Fruit fly (Drosophila melanogaster) whole organism, embryonic: ENCODE data around the gene CG17027.

Experiments used
- ATbp ChIP-seq: fragments of 200-800 bp; sonication (Bioruptor generic); optimal IDR thresholded peaks from 2 replicates; lab custom pipeline; 2017; ENCODE audit warnings: missing biosample characterization, mild to moderate bottlenecking, missing genetic modification characterization, missing genetic modification reagents
- B-H2 ChIP-seq: fragments of 200-800 bp; sonication (Bioruptor generic); optimal IDR thresholded peaks from 2 replicates; lab custom pipeline; 2018; ENCODE audit warnings: missing biosample characterization, mild to moderate bottlenecking, missing genetic modification characterization
- CG1024 ChIP-seq: fragments of 200-800 bp; sonication (Bioruptor generic); IDR thresholded peaks from 2 replicates; pipeline ENCODE4 v1.3.6; 2022; ENCODE audit warnings: missing biosample characterization, missing genetic modification characterization
- CG10267 ChIP-seq: fragments of 200-800 bp; sonication (Bioruptor generic); optimal IDR thresholded peaks from 2 replicates; lab custom pipeline; 2018; ENCODE audit warnings: missing biosample characterization, mild to moderate bottlenecking, missing genetic modification characterization, moderate library complexity
- CG10366 ChIP-seq: fragments of 200-800 bp; sonication (Bioruptor generic); IDR thresholded peaks from 2 replicates; pipeline ENCODE4 v1.3.6; 2022; ENCODE audit warnings: missing biosample characterization, missing genetic modification characterization
- CG11696 ChIP-seq: fragments of 200-800 bp; sonication (Bioruptor generic); IDR thresholded peaks from 2 replicates; pipeline ENCODE4 v1.3.6; 2022; ENCODE audit warnings: missing biosample characterization, missing genetic modification characterization
- CG11723 ChIP-seq: fragments of 200-800 bp; sonication (Bioruptor generic); optimal IDR thresholded peaks from 2 replicates; lab custom pipeline; 2017; ENCODE audit warnings: missing biosample characterization, mild to moderate bottlenecking, missing genetic modification characterization
- CG12104 ChIP-seq: fragments of 200-800 bp; sonication (Bioruptor generic); optimal IDR thresholded peaks from 3 replicates; lab custom pipeline; 2016; ENCODE audit warnings: missing biosample characterization, missing genetic modification characterization
- CG12769 ChIP-seq: fragments of 200-800 bp; sonication (Bioruptor generic); optimal IDR thresholded peaks from 2 replicates; lab custom pipeline; 2019; ENCODE audit warnings: missing biosample characterization, mild to moderate bottlenecking, missing genetic modification characterization, moderate library complexity
- CG13624 ChIP-seq: fragments of 200-800 bp; sonication (Bioruptor generic); optimal IDR thresholded peaks from 2 replicates; lab custom pipeline; 2016; ENCODE audit warnings: missing biosample characterization, missing genetic modification characterization
- CG13775 ChIP-seq: fragments of 200-800 bp; sonication (Bioruptor generic); optimal IDR thresholded peaks from 3 replicates; lab custom pipeline; 2017; ENCODE audit warnings: missing biosample characterization, mild to moderate bottlenecking, missing genetic modification characterization
- CG14667 ChIP-seq: fragments of 200-800 bp; sonication (Bioruptor generic); IDR thresholded peaks from 2 replicates; pipeline ENCODE4 v1.3.6; 2022; ENCODE audit warnings: missing biosample characterization, missing genetic modification characterization
- CG1602 ChIP-seq: fragments of 200-800 bp; sonication (Bioruptor generic); optimal IDR thresholded peaks from 3 replicates; lab custom pipeline; 2016; ENCODE audit warnings: missing biosample characterization, missing genetic modification characterization
- CG16863 ChIP-seq: fragments of 200-800 bp; sonication (Bioruptor generic); optimal IDR thresholded peaks from 3 replicates; lab custom pipeline; 2016; ENCODE audit warnings: missing biosample characterization, missing genetic modification characterization
- CG42726 ChIP-seq: fragments of 200-800 bp; sonication (Bioruptor generic); IDR thresholded peaks from 2 replicates; pipeline ENCODE4 v1.3.6; 2022; ENCODE audit warnings: missing biosample characterization, missing genetic modification characterization; ENCODE audit not compliant: partially characterized antibody
- CG43689 ChIP-seq: fragments of 200-800 bp; sonication (Bioruptor generic); IDR thresholded peaks from 2 replicates; pipeline ENCODE4 v1.3.6; 2022; ENCODE audit warnings: missing biosample characterization, missing genetic modification characterization
- CG4617 ChIP-seq: fragments of 200-800 bp; sonication (Bioruptor generic); optimal IDR thresholded peaks from 3 replicates; lab custom pipeline; 2016; ENCODE audit warnings: missing biosample characterization, missing genetic modification characterization, borderline replicate concordance
- CG4707 ChIP-seq: fragments of 200-800 bp; sonication (Bioruptor generic); optimal IDR thresholded peaks from 2 replicates; lab custom pipeline; 2018; ENCODE audit warnings: missing biosample characterization, mild to moderate bottlenecking, missing genetic modification characterization, moderate library complexity
- CG5953 ChIP-seq: fragments of 200-800 bp; sonication (Bioruptor generic); IDR thresholded peaks from 2 replicates; pipeline ENCODE4 v1.3.6; 2022; ENCODE audit warnings: missing biosample characterization, missing genetic modification characterization
- CG8924 ChIP-seq: fragments of 200-800 bp; optimal IDR thresholded peaks from 3 replicates; lab custom pipeline; 2019; ENCODE audit warnings: missing biosample characterization, mild to moderate bottlenecking, missing genetic modification characterization, moderate library complexity
- CG9797 ChIP-seq: fragments of 200-800 bp; sonication (Bioruptor generic); optimal IDR thresholded peaks from 3 replicates; lab custom pipeline; 2018; ENCODE audit warnings: missing biosample characterization, mild to moderate bottlenecking, missing genetic modification characterization
- CG9817 ChIP-seq: fragments of 200-800 bp; sonication (Bioruptor generic); optimal IDR thresholded peaks from 2 replicates; lab custom pipeline; 2018; ENCODE audit warnings: missing biosample characterization, mild to moderate bottlenecking, missing genetic modification characterization, moderate library complexity
- H15 ChIP-seq: fragments of 200-800 bp; sonication (Bioruptor generic); IDR thresholded peaks from 3 replicates; pipeline ENCODE4 v1.3.6; 2022; ENCODE audit warnings: missing biosample characterization, missing genetic modification characterization
- HLHmδ ChIP-seq: fragments of 200-800 bp; sonication (Bioruptor generic); optimal IDR thresholded peaks from 2 replicates; lab custom pipeline; 2018; ENCODE audit warnings: missing biosample characterization, mild to moderate bottlenecking, missing genetic modification characterization, moderate library complexity
- Hr39 ChIP-seq: fragments of >200 bp; optimal IDR thresholded peaks from 2 replicates; lab custom pipeline; 2017
- Hr78 ChIP-seq, 2 experiments: fragments of 200-800 bp in 1 of 2; fragments of >200 bp in 1 of 2; sonication (Bioruptor generic) in 1 of 2; optimal IDR thresholded peaks; 2 replicates each; lab custom pipeline; 2017 to 2019; ENCODE audit warnings: missing biosample characterization in 2 of 2, missing genetic modification characterization in 2 of 2, mild to moderate bottlenecking in 1 of 2, moderate library complexity in 1 of 2
- Hsf ChIP-seq: fragments of 200-800 bp; sonication (Bioruptor generic); optimal IDR thresholded peaks from 3 replicates; lab custom pipeline; 2016; ENCODE audit warnings: missing biosample characterization, missing genetic modification characterization
- NFAT ChIP-seq: fragments of 200-800 bp; sonication (Bioruptor generic); IDR thresholded peaks from 2 replicates; pipeline ENCODE4 v1.3.6; 2022; ENCODE audit warnings: missing biosample characterization, missing genetic modification characterization
- Nf-YB ChIP-seq: fragments of 200-800 bp; sonication (Bioruptor generic); optimal IDR thresholded peaks from 3 replicates; lab custom pipeline; 2019; ENCODE audit warnings: missing biosample characterization, mild to moderate bottlenecking, missing genetic modification characterization, moderate library complexity
- Side ChIP-seq: fragments of 200-800 bp; sonication (Bioruptor generic); optimal IDR thresholded peaks from 2 replicates; lab custom pipeline; 2016; ENCODE audit warnings: missing biosample characterization, missing genetic modification characterization
- Trl ChIP-seq, 3 experiments: fragments of >200 bp in 2 of 3; fragments of 200-800 bp in 1 of 3; sonication (Bioruptor generic) in 1 of 3; optimal IDR thresholded peaks; 2 replicates in 1 of 3; 3 replicates in 2 of 3; lab custom pipeline; 2016 to 2017; ENCODE audit warnings: missing biosample characterization in 1 of 3, missing genetic modification characterization in 1 of 3
- ap ChIP-seq: fragments of 200-800 bp; sonication (Bioruptor generic); IDR thresholded peaks from 2 replicates; pipeline ENCODE4 v1.3.6; 2022; ENCODE audit warnings: missing biosample characterization, missing genetic modification characterization
- ase ChIP-seq: fragments of 200-800 bp; sonication (Bioruptor generic); IDR thresholded peaks from 3 replicates; pipeline ENCODE4 v1.3.6; 2022; ENCODE audit warnings: missing biosample characterization, missing genetic modification characterization
- ash1 ChIP-seq: fragments of 200-800 bp; sonication (Bioruptor generic); optimal IDR thresholded peaks from 2 replicates; lab custom pipeline; 2018; ENCODE audit warnings: missing biosample characterization, mild to moderate bottlenecking, missing genetic modification characterization
- ato ChIP-seq: fragments of 200-800 bp; sonication (Bioruptor generic); IDR thresholded peaks from 2 replicates; pipeline ENCODE4 v1.3.6; 2022; ENCODE audit warnings: missing biosample characterization, missing genetic modification characterization; ENCODE audit not compliant: partially characterized antibody
- az2 ChIP-seq: fragments of 200-800 bp; sonication (Bioruptor generic); optimal IDR thresholded peaks from 3 replicates; lab custom pipeline; 2016; ENCODE audit warnings: missing biosample characterization, missing genetic modification characterization
- ci ChIP-seq: fragments of 200-800 bp; sonication (Bioruptor generic); IDR thresholded peaks from 3 replicates; pipeline ENCODE4 v1.3.6; 2022; ENCODE audit warnings: missing biosample characterization, missing genetic modification characterization
- dati ChIP-seq: fragments of 200-800 bp; sonication (Bioruptor generic); IDR thresholded peaks from 2 replicates; pipeline ENCODE4 v1.3.6; 2022; ENCODE audit warnings: missing biosample characterization, missing genetic modification characterization
- ftz-f1 ChIP-seq: fragments of 200-800 bp; sonication (Bioruptor generic); optimal IDR thresholded peaks from 2 replicates; lab custom pipeline; 2016; ENCODE audit warnings: missing biosample characterization, missing genetic modification characterization
- fu2 ChIP-seq: fragments of 200-800 bp; sonication (Bioruptor generic); optimal IDR thresholded peaks from 2 replicates; lab custom pipeline; 2016; ENCODE audit warnings: missing biosample characterization, missing genetic modification characterization
- hb ChIP-seq: fragments of 200-800 bp; sonication (Bioruptor generic); IDR thresholded peaks from 3 replicates; pipeline ENCODE4 v1.3.6; 2022; ENCODE audit warnings: missing biosample characterization, missing genetic modification characterization; ENCODE audit not compliant: partially characterized antibody
- lmd ChIP-seq: fragments of 200-800 bp; sonication (Bioruptor generic); IDR thresholded peaks from 2 replicates; pipeline ENCODE4 v1.3.6; 2022; ENCODE audit warnings: missing biosample characterization, missing genetic modification characterization
- ranshi ChIP-seq: fragments of 200-800 bp; sonication (Bioruptor generic); IDR thresholded peaks from 2 replicates; pipeline ENCODE4 v1.3.6; 2022; ENCODE audit warnings: missing biosample characterization, missing genetic modification characterization
- repo ChIP-seq: fragments of 200-800 bp; sonication (Bioruptor generic); optimal IDR thresholded peaks from 2 replicates; lab custom pipeline; 2016; ENCODE audit warnings: missing biosample characterization, missing genetic modification characterization
- rib ChIP-seq: fragments of 200-800 bp; sonication (Bioruptor generic); IDR thresholded peaks from 2 replicates; pipeline ENCODE4 v1.3.6; 2022; ENCODE audit warnings: missing biosample characterization, missing genetic modification characterization
- sd ChIP-seq: fragments of 200-800 bp; sonication (Bioruptor generic); optimal IDR thresholded peaks from 3 replicates; lab custom pipeline; 2018; ENCODE audit warnings: missing biosample characterization, mild to moderate bottlenecking, missing genetic modification characterization, moderate library complexity
- ttk ChIP-seq: fragments of 200-800 bp; sonication (Bioruptor generic); IDR thresholded peaks from 2 replicates; pipeline ENCODE4 v2.1.2; 2022; ENCODE audit warnings: missing biosample characterization, missing genetic modification characterization
- vnd ChIP-seq: fragments of 200-800 bp; sonication (Bioruptor generic); IDR thresholded peaks from 3 replicates; pipeline ENCODE4 v1.3.6; 2022; ENCODE audit warnings: missing biosample characterization, missing genetic modification characterization; ENCODE audit not compliant: partially characterized antibody
- wdn ChIP-seq: fragments of 200-800 bp; sonication (Bioruptor generic); IDR thresholded peaks from 2 replicates; pipeline ENCODE4 v1.3.6; 2022; ENCODE audit warnings: missing biosample characterization, missing genetic modification characterization
- zen2 ChIP-seq: fragments of 200-800 bp; sonication (Bioruptor generic); IDR thresholded peaks from 3 replicates; pipeline ENCODE4 v1.3.6; 2022; ENCODE audit warnings: missing biosample characterization, missing genetic modification characterization; ENCODE audit not compliant: partially characterized antibody

Gene CG17027

dm6 chr3L:16023020-16023648 is 43.2 kb downstream of the CG17027 start, which contains the start of gene Notum (continued):
- no peak for TF ChIP-seq fu2 (GFP tag; lab: Kevin White, UChicago)
- TF ChIP-seq ftz-f1 (GFP tag; lab: Kevin White, UChicago), result no peak
- TF ChIP-seq CG10267 (tag; lab: Kevin White, UChicago), result no peak
- TF ChIP-seq CG9817 (tag; lab: Kevin White, UChicago), result no peak
- TF ChIP-seq CG1602 (GFP tag; lab: Kevin White, UChicago), result no peak
- TF ChIP-seq sd (tag; lab: Kevin White, UChicago), result peak; percentile 0
- TF ChIP-seq H15, result no peak
- TF ChIP-seq CG8924 (tag; lab: Kevin White, UChicago), result no peak
- TF ChIP-seq CG14667 (GFP tag; lab: Robert Waterston, UW), result no peak
- TF ChIP-seq zen2, result no peak
- no peak for TF ChIP-seq ash1
- TF ChIP-seq CG43689, result no peak
- no peak for TF ChIP-seq CG4617 (GFP tag; lab: Kevin White, UChicago)
- no peak for TF ChIP-seq CG13624
- no peak for TF ChIP-seq ase
- peak; percentile 40; the same call in 1 of the 3 replicates for TF ChIP-seq ci (GFP tag; lab: Robert Waterston, UW)
- no peak for TF ChIP-seq CG13775 (GFP tag; lab: Kevin White, UChicago)
- no peak for TF ChIP-seq NFAT (GFP tag; lab: Robert Waterston, UW)
- no peak for TF ChIP-seq dati (GFP tag; lab: Robert Waterston, UW)
- TF ChIP-seq CG11696, result no peak
- no peak for TF ChIP-seq ATbp (GFP tag; lab: Kevin White, UChicago)
- TF ChIP-seq Nf-YB (GFP tag; lab: Kevin White, UChicago), result no peak
- TF ChIP-seq wdn (GFP tag; lab: Robert Waterston, UW), result no peak
- no peak for TF ChIP-seq ap (GFP tag; lab: Robert Waterston, UW)
- TF ChIP-seq lmd (GFP tag; lab: Robert Waterston, UW), result no peak
- 0 out of 2 replicates have a peak, but pooled peaks have one; percentile 15 for TF ChIP-seq ranshi
- TF ChIP-seq CG12769 (tag; lab: Kevin White, UChicago), result no peak
- peak; percentile 38 to 56 for TF ChIP-seq Trl (optimal IDR thresholded peaks at IDR 0.05; lab: Kevin White, UChicago)
- no peak for TF ChIP-seq Trl (GFP tag; optimal IDR thresholded peaks at IDR 0.05; lab: Kevin White, UChicago)
- no peak for TF ChIP-seq Hsf
- no peak for TF ChIP-seq CG10366 (GFP tag; lab: Robert Waterston, UW)
- TF ChIP-seq HLHmδ (GFP tag; lab: Kevin White, UChicago), result peak; percentile 47
- TF ChIP-seq Hr78 (GFP tag; optimal IDR thresholded peaks at IDR 0.05; lab: Kevin White, UChicago), result no peak
- TF ChIP-seq CG9797 (GFP tag; lab: Kevin White, UChicago), result no peak
- peak; percentile 11 for TF ChIP-seq CG16863
- TF ChIP-seq repo (GFP tag; lab: Kevin White, UChicago), result no peak
- TF ChIP-seq Hr39 (lab: Kevin White, UChicago), result no peak
- no peak for TF ChIP-seq vnd (GFP tag; lab: Robert Waterston, UW)
- no peak for TF ChIP-seq CG1024 (GFP tag; lab: Robert Waterston, UW)
- TF ChIP-seq CG5953, result no peak
- TF ChIP-seq rib (GFP tag; lab: Robert Waterston, UW), result peak; percentile 41; the same call in 1 of the 2 replicates
- TF ChIP-seq ttk (GFP tag; lab: Robert Waterston, UW), result no peak
- no peak for TF ChIP-seq az2 (GFP tag; lab: Kevin White, UChicago)
- peak; percentile 28; the same call in 1 of the 2 replicates for TF ChIP-seq ato (GFP tag; lab: Robert Waterston, UW)
- no peak for TF ChIP-seq CG12104 (GFP tag; lab: Kevin White, UChicago)
- no peak for TF ChIP-seq B-H2 (GFP tag; lab: Kevin White, UChicago)
- TF ChIP-seq CG42726, result 0 out of 2 replicates have a peak, but pooled peaks have one; percentile 7
- TF ChIP-seq hb (GFP tag; lab: Robert Waterston, UW), result no peak
- no peak for TF ChIP-seq Side
- no peak for TF ChIP-seq CG11723 (GFP tag; lab: Kevin White, UChicago)
- TF ChIP-seq CG4707 (GFP tag; lab: Kevin White, UChicago), result no peak
